Fruit fly (Drosophila melanogaster) whole organism: Measurements from ENCODE around the gene ATPsynB.

Experiments
- EcR ChIP-seq, 2 experiments: fragments of >200 bp; optimal IDR thresholded peaks; 2 replicates each; lab custom pipeline; 2017; ENCODE audit warnings: missing biosample characterization in 2 of 2, missing genetic modification characterization in 2 of 2, missing genetic modification reagents in 2 of 2
- pan ChIP-seq: fragments of >200 bp; optimal IDR thresholded peaks from 2 replicates; lab custom pipeline; 2017
- psq ChIP-seq: fragments of >200 bp; optimal IDR thresholded peaks from 2 replicates; lab custom pipeline; 2017

DNA sequence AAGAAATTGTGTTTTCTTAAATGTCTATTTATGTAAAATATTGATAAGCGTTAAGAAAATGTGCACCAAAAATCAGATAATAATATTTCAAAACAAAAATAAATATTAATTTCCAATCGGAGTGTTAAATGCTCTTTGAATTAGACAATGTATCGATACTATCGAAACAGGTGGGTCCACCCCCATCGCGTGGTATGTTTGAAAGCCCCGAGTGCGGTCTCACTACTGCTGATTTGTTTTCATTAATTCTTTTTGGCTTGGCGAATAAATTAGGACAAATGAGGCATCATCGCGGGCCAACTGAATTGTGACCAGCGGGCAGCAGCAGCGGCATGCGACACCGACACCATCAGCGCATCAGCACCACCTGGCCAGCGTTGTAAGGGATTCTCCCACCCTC, 3.1 kb upstream of the ATPsynB start, which contains the start of gene Naa60:
- no peak for TF ChIP-seq psq (lab: Kevin White, UChicago)
- TF ChIP-seq pan (lab: Kevin White, UChicago): no peak
- TF ChIP-seq EcR (GFP tag; optimal IDR thresholded peaks at IDR 0.05; lab: Kevin White, UChicago): no peak
